Fruit fly (Drosophila melanogaster) whole organism, prepupa: ENCODE measurements around the gene CG31883.

Experiments
- Blimp-1 ChIP-seq: fragments of 200-800 bp; sonication (Bioruptor generic); optimal IDR thresholded peaks from 3 replicates; lab custom pipeline; 2017; ENCODE audit warnings: missing biosample characterization, missing genetic modification characterization, mild to moderate bottlenecking, moderate library complexity, missing genetic modification reagents
- CG10631 ChIP-seq: fragments of 200-800 bp; sonication (Bioruptor generic); optimal IDR thresholded peaks from 2 replicates; lab custom pipeline; 2016; ENCODE audit warnings: missing biosample characterization, missing genetic modification characterization
- CG10669 ChIP-seq: fragments of 200-800 bp; sonication (Bioruptor generic); optimal IDR thresholded peaks from 3 replicates; lab custom pipeline; 2018; ENCODE audit warnings: missing biosample characterization, mild to moderate bottlenecking, missing genetic modification characterization, moderate library complexity
- CG11294 ChIP-seq: fragments of 200-800 bp; sonication (Bioruptor generic); IDR thresholded peaks from 2 replicates; pipeline ENCODE4 v1.3.6; 2022; ENCODE audit warnings: missing biosample characterization, missing genetic modification characterization
- CG11902 ChIP-seq: fragments of 200-800 bp; sonication (Bioruptor generic); optimal IDR thresholded peaks from 3 replicates; lab custom pipeline; 2016; ENCODE audit warnings: missing biosample characterization, missing genetic modification characterization
- CG15336 ChIP-seq: fragments of 200-800 bp; sonication (Bioruptor generic); IDR thresholded peaks from 2 replicates; pipeline ENCODE4 v1.3.6; 2022; ENCODE audit warnings: missing biosample characterization, missing genetic modification characterization
- CG16779 ChIP-seq: fragments of 200-800 bp; sonication (Bioruptor generic); optimal IDR thresholded peaks from 3 replicates; lab custom pipeline; 2017; ENCODE audit warnings: missing biosample characterization, mild to moderate bottlenecking, missing genetic modification characterization
- CG3032 ChIP-seq: fragments of 200-800 bp; optimal IDR thresholded peaks from 2 replicates; lab custom pipeline; 2019; ENCODE audit warnings: missing biosample characterization, mild to moderate bottlenecking, missing genetic modification characterization, moderate library complexity
- CG31627 ChIP-seq: fragments of 200-800 bp; sonication (Bioruptor generic); optimal IDR thresholded peaks from 3 replicates; lab custom pipeline; 2016; ENCODE audit warnings: missing biosample characterization, missing genetic modification characterization
- CG32006 ChIP-seq: fragments of 200-800 bp; sonication (Bioruptor generic); optimal IDR thresholded peaks from 3 replicates; lab custom pipeline; 2017; ENCODE audit warnings: missing biosample characterization, mild to moderate bottlenecking, missing genetic modification characterization
- CG34406 ChIP-seq: fragments of 200-800 bp; sonication (Bioruptor generic); optimal IDR thresholded peaks from 3 replicates; lab custom pipeline; 2016; ENCODE audit warnings: missing biosample characterization, missing genetic modification characterization
- CG3919 ChIP-seq: fragments of 200-800 bp; sonication (Bioruptor generic); optimal IDR thresholded peaks from 3 replicates; lab custom pipeline; 2016; ENCODE audit warnings: missing biosample characterization, missing genetic modification characterization
- CG4318 ChIP-seq: fragments of 200-800 bp; sonication (Bioruptor generic); optimal IDR thresholded peaks from 3 replicates; lab custom pipeline; 2017; ENCODE audit warnings: missing biosample characterization, mild to moderate bottlenecking, missing genetic modification characterization
- CG6792 ChIP-seq: fragments of 200-800 bp; sonication (Bioruptor generic); optimal IDR thresholded peaks from 3 replicates; lab custom pipeline; 2016; ENCODE audit warnings: missing biosample characterization, missing genetic modification characterization
- CG6808 ChIP-seq: fragments of 200-800 bp; sonication (Bioruptor generic); optimal IDR thresholded peaks from 3 replicates; lab custom pipeline; 2017; ENCODE audit warnings: missing biosample characterization, missing genetic modification characterization, mild to moderate bottlenecking, moderate library complexity, missing genetic modification reagents
- CG6854 ChIP-seq: fragments of 200-800 bp; sonication (Bioruptor generic); optimal IDR thresholded peaks from 2 replicates; lab custom pipeline; 2017; ENCODE audit warnings: missing biosample characterization, mild to moderate bottlenecking, missing genetic modification characterization
- CG7368 ChIP-seq: fragments of 200-800 bp; sonication (Bioruptor generic); optimal IDR thresholded peaks from 3 replicates; lab custom pipeline; 2016; ENCODE audit warnings: missing biosample characterization, missing genetic modification characterization
- CG8119 ChIP-seq: fragments of 200-800 bp; sonication (Bioruptor generic); IDR thresholded peaks from 3 replicates; pipeline ENCODE4 v1.3.6; 2022; ENCODE audit warnings: missing biosample characterization, missing genetic modification characterization
- CG8632 ChIP-seq: fragments of 200-800 bp; sonication (Bioruptor generic); optimal IDR thresholded peaks from 3 replicates; lab custom pipeline; 2016; ENCODE audit warnings: missing biosample characterization, missing genetic modification characterization
- CG9139 ChIP-seq: fragments of 200-800 bp; sonication (Bioruptor generic); optimal IDR thresholded peaks from 3 replicates; lab custom pipeline; 2017; ENCODE audit warnings: missing biosample characterization, mild to moderate bottlenecking, missing genetic modification characterization
- Eip75B ChIP-seq: fragments of 200-800 bp; sonication (Bioruptor generic); optimal IDR thresholded peaks from 3 replicates; lab custom pipeline; 2016; ENCODE audit warnings: missing biosample characterization, missing genetic modification characterization
- Eip78C ChIP-seq: fragments of 200-800 bp; sonication (Bioruptor generic); peaks from one replicate; lab custom pipeline; 2016; ENCODE audit warnings: missing biosample characterization, missing genetic modification characterization
- Ets96B ChIP-seq: fragments of 200-800 bp; optimal IDR thresholded peaks from 2 replicates; lab custom pipeline; 2019; ENCODE audit warnings: missing biosample characterization, mild to moderate bottlenecking, missing genetic modification characterization, moderate library complexity
- Gug ChIP-seq: fragments of 200-800 bp; sonication (Bioruptor generic); IDR thresholded peaks from 2 replicates; pipeline ENCODE4 v1.3.6; 2022; ENCODE audit warnings: missing biosample characterization, missing genetic modification characterization
- Hr4 ChIP-seq: fragments of 200-800 bp; sonication (Bioruptor generic); optimal IDR thresholded peaks from 3 replicates; lab custom pipeline; 2016; ENCODE audit warnings: missing biosample characterization, missing genetic modification characterization
- Lpt ChIP-seq: fragments of 200-800 bp; sonication (Bioruptor generic); optimal IDR thresholded peaks from 3 replicates; lab custom pipeline; 2016; ENCODE audit warnings: missing biosample characterization, missing genetic modification characterization
- Met ChIP-seq: fragments of 200-800 bp; sonication (Bioruptor generic); optimal IDR thresholded peaks from 3 replicates; lab custom pipeline; 2016; ENCODE audit warnings: missing biosample characterization, missing genetic modification characterization
- OdsH ChIP-seq: fragments of 200-800 bp; sonication (Bioruptor generic); optimal IDR thresholded peaks from 3 replicates; lab custom pipeline; 2016; ENCODE audit warnings: missing biosample characterization, missing genetic modification characterization
- Smox ChIP-seq: fragments of 200-800 bp; sonication (Bioruptor generic); optimal IDR thresholded peaks from 3 replicates; lab custom pipeline; 2016; ENCODE audit warnings: missing biosample characterization, missing genetic modification characterization
- Sox102F ChIP-seq: fragments of 200-800 bp; sonication (Bioruptor generic); optimal IDR thresholded peaks from 2 replicates; lab custom pipeline; 2016; ENCODE audit warnings: missing biosample characterization, mild to moderate bottlenecking, missing genetic modification characterization
- Sox14 ChIP-seq: fragments of 200-800 bp; sonication (Bioruptor generic); optimal IDR thresholded peaks from 3 replicates; lab custom pipeline; 2016; ENCODE audit warnings: missing biosample characterization, missing genetic modification characterization
- Sox15 ChIP-seq: fragments of 200-800 bp; sonication (Bioruptor generic); optimal IDR thresholded peaks from 3 replicates; lab custom pipeline; 2016; ENCODE audit warnings: missing biosample characterization, missing genetic modification characterization
- acj6 ChIP-seq: fragments of 200-800 bp; sonication (Bioruptor generic); optimal IDR thresholded peaks from 3 replicates; lab custom pipeline; 2016; ENCODE audit warnings: missing biosample characterization, missing genetic modification characterization
- cyc ChIP-seq: fragments of 200-800 bp; sonication (Bioruptor generic); optimal IDR thresholded peaks from 3 replicates; lab custom pipeline; 2016; ENCODE audit warnings: missing biosample characterization, missing genetic modification characterization
- dac ChIP-seq: fragments of 200-800 bp; sonication (Bioruptor generic); optimal IDR thresholded peaks from 2 replicates; lab custom pipeline; 2017; ENCODE audit warnings: missing biosample characterization, mild to moderate bottlenecking, missing genetic modification characterization
- dsx ChIP-seq: fragments of 200-800 bp; optimal IDR thresholded peaks from 3 replicates; lab custom pipeline; 2019; ENCODE audit warnings: missing biosample characterization, mild to moderate bottlenecking, missing genetic modification characterization, moderate library complexity; ENCODE audit not compliant: poor library complexity, severe bottlenecking
- esn ChIP-seq: fragments of 200-800 bp; sonication (Bioruptor generic); optimal IDR thresholded peaks from 2 replicates; lab custom pipeline; 2016; ENCODE audit warnings: missing biosample characterization, mild to moderate bottlenecking, missing genetic modification characterization, moderate library complexity
- fkh ChIP-seq: fragments of 200-800 bp; sonication (Bioruptor generic); optimal IDR thresholded peaks from 3 replicates; lab custom pipeline; 2017; ENCODE audit warnings: missing biosample characterization, mild to moderate bottlenecking, missing genetic modification characterization, moderate library complexity
- net ChIP-seq: fragments of 200-800 bp; sonication (Bioruptor generic); optimal IDR thresholded peaks from 3 replicates; lab custom pipeline; 2016; ENCODE audit warnings: missing biosample characterization, missing genetic modification characterization
- pdm3 ChIP-seq: fragments of 200-800 bp; sonication (Bioruptor generic); optimal IDR thresholded peaks from 3 replicates; lab custom pipeline; 2016; ENCODE audit warnings: missing biosample characterization, missing genetic modification characterization
- salr ChIP-seq, 2 experiments: fragments of 200-800 bp; sonication (Bioruptor generic); optimal IDR thresholded peaks; 3 replicates each; lab custom pipeline; 2016 to 2018; ENCODE audit warnings: missing biosample characterization in 2 of 2, missing genetic modification characterization in 2 of 2, mild to moderate bottlenecking in 1 of 2
- spab ChIP-seq: fragments of 200-800 bp; sonication (Bioruptor generic); optimal IDR thresholded peaks from 2 replicates; lab custom pipeline; 2017; ENCODE audit warnings: missing biosample characterization, mild to moderate bottlenecking, missing genetic modification characterization, missing genetic modification reagents
- svp ChIP-seq: fragments of 200-800 bp; sonication (Bioruptor generic); peaks from one replicate; lab custom pipeline; 2016; ENCODE audit warnings: missing biosample characterization, missing genetic modification characterization
- topi ChIP-seq: fragments of 200-800 bp; sonication (Bioruptor generic); optimal IDR thresholded peaks from 3 replicates; lab custom pipeline; 2016; ENCODE audit warnings: missing biosample characterization, missing genetic modification characterization
- vri ChIP-seq: fragments of 200-800 bp; sonication (Bioruptor generic); optimal IDR thresholded peaks from 3 replicates; lab custom pipeline; 2016; ENCODE audit warnings: missing biosample characterization, mild to moderate bottlenecking, missing genetic modification characterization

CG31883 gene

DNA sequence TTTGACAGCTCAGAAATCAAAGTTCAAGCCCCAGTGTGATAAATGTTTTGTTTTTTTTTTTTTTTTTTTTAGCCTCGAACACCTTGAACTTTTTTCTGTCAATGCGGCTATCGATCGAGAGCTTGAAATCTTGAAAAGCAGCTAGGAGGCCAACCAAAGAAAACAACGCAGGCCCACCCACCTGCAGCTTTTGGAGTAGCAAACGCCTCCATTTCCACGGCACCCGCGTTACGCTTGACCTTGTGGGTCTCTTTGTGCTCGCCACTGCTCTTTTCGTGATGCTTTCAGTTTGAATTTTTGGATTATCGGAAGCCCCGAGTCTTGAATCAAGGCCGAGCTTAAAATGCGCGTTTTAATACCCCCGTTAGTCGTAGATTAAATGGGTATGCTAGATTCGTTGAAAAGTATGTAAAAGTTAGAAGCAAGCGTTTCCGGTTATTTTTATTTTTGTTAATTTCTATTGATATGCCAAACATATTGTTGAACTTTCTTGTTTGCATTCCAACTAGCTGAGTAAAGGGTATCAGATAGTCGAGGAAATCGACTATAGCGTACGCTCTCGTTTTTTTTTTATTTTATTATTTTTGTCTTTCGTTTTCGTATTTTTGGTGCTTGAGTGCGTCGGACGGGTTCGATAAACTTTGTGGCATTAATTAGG, 25.4 kb upstream of the CG31883 start (continued):
- TF ChIP-seq Sox102F (GFP tag; lab: Kevin White, UChicago) (no peak), CG6808 (GFP tag; lab: Kevin White, UChicago) (no peak), pdm3 (no peak), salr (GFP tag; optimal IDR thresholded peaks at IDR 0.05; lab: Kevin White, UChicago) (no peak), Lpt (GFP tag; lab: Kevin White, UChicago) (no peak), CG7368 (no peak), Eip78C (GFP tag; lab: Kevin White, UChicago) (peak; percentile 69), cyc (no peak), Blimp-1 (GFP tag; lab: Kevin White, UChicago) (no peak), CG32006 (GFP tag; lab: Kevin White, UChicago) (peak; percentile 47), dsx (no peak), spab (no peak), dac (no peak), CG3032 (tag; lab: Kevin White, UChicago) (no peak), CG15336 (GFP tag; lab: Robert Waterston, UW) (peak; percentile 43; the same call in 1 of the 2 replicates), CG8632 (GFP tag; lab: Kevin White, UChicago) (no peak)

DNA sequence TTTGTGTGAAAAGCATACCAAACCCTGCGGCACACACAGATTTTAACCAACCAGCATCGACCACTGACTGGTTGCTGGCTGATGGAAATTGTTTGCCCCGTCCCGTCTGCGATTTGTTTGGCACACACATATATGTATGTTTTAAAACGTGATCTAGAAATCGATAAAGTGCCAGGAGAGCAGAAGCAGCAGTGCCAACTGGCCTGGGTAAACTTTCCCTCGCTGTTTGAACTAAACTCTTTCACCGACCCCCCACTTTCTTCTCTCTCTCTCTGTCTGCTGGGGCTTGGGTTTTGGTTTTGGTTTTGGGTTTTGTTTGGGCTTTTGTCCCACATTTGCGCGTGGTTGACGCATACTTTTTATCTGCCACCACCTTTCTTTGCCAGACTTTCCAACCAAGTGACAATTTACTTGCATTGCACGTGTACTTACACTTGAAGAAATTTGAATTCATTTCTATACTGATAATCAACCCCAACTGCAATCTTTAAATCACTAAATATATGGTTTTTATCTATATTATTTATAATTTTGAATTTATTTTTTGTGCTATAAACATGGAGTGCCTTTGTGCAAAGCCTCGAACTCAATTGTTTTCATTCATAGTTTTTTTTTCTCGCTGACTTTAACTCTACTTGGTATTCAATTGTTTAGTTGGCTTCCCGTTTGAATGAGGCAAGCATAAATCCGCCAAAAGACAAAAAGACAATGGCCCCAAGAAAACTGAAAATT, 22.8 kb upstream of the CG31883 start:
- TF ChIP-seq Lpt (GFP tag; lab: Kevin White, UChicago) (peak; percentile 22), dsx (no peak), CG11294 (no peak), CG4318 (GFP tag; lab: Kevin White, UChicago) (peak; percentile 44), CG8119 (GFP tag; lab: Robert Waterston, UW) (peak; percentile 49; the same call in 2 of the 3 replicates), acj6 (GFP tag; lab: Kevin White, UChicago) (peak; percentile 42), CG11902 (GFP tag; lab: Kevin White, UChicago) (no peak), CG6808 (GFP tag; lab: Kevin White, UChicago) (no peak), CG6792 (peak; percentile 26), CG8632 (GFP tag; lab: Kevin White, UChicago) (no peak), CG10669 (GFP tag; lab: Kevin White, UChicago) (no peak), salr (GFP tag; optimal IDR thresholded peaks at IDR 0.05; lab: Kevin White, UChicago) (peak in 1 of 2 experiments; percentile 24), CG6854 (GFP tag; lab: Kevin White, UChicago) (no peak), Eip75B (peak; percentile 22), svp (GFP tag; lab: Kevin White, UChicago) (peak; percentile 42), CG15336 (GFP tag; lab: Robert Waterston, UW) (peak; percentile 56), Hr4 (GFP tag; lab: Kevin White, UChicago) (peak; percentile 67), CG10631 (GFP tag; lab: Kevin White, UChicago) (no peak), CG34406 (peak; percentile 43), CG9139 (no peak), CG16779 (no peak), esn (GFP tag; lab: Kevin White, UChicago) (peak; percentile 21), Ets96B (no peak), spab (no peak), Blimp-1 (GFP tag; lab: Kevin White, UChicago) (no peak), OdsH (GFP tag; lab: Kevin White, UChicago) (peak; percentile 51), Sox14 (GFP tag; lab: Kevin White, UChicago) (no peak), net (peak; percentile 33), Met (peak; percentile 32), CG31627 (GFP tag; lab: Kevin White, UChicago) (no peak), topi (GFP tag; lab: Kevin White, UChicago) (peak; percentile 38), Smox (GFP tag; lab: Kevin White, UChicago) (no peak), fkh (no peak), CG3032 (tag; lab: Kevin White, UChicago) (no peak), pdm3 (no peak), Gug (GFP tag; lab: Robert Waterston, UW) (no peak), Eip78C (GFP tag; lab: Kevin White, UChicago) (peak; percentile 87), vri (GFP tag; lab: Kevin White, UChicago) (no peak), CG32006 (GFP tag; lab: Kevin White, UChicago) (peak; percentile 80), CG3919 (peak; percentile 58), Sox15 (no peak), dac (peak; percentile 31), Sox102F (GFP tag; lab: Kevin White, UChicago) (peak; percentile 10), cyc (peak; percentile 11)
